Fruit fly (Drosophila melanogaster) whole organism, prepupa: ENCODE data around the gene Ire1.

Source experiments
- Blimp-1 ChIP-seq: fragments of 200-800 bp; sonication (Bioruptor generic); optimal IDR thresholded peaks from 3 replicates; lab custom pipeline; 2017; ENCODE audit warnings: missing biosample characterization, missing genetic modification characterization, mild to moderate bottlenecking, moderate library complexity, missing genetic modification reagents
- CG6276 ChIP-seq: fragments of 200-800 bp; sonication (Bioruptor generic); optimal IDR thresholded peaks from 2 replicates; lab custom pipeline; 2017; ENCODE audit warnings: missing biosample characterization, mild to moderate bottlenecking, missing genetic modification characterization
- esn ChIP-seq: fragments of 200-800 bp; sonication (Bioruptor generic); optimal IDR thresholded peaks from 2 replicates; lab custom pipeline; 2016; ENCODE audit warnings: missing biosample characterization, mild to moderate bottlenecking, missing genetic modification characterization, moderate library complexity
- lz ChIP-seq: fragments of 200-800 bp; sonication (Bioruptor generic); optimal IDR thresholded peaks from 3 replicates; lab custom pipeline; 2016; ENCODE audit warnings: missing biosample characterization, missing genetic modification characterization

DNA sequence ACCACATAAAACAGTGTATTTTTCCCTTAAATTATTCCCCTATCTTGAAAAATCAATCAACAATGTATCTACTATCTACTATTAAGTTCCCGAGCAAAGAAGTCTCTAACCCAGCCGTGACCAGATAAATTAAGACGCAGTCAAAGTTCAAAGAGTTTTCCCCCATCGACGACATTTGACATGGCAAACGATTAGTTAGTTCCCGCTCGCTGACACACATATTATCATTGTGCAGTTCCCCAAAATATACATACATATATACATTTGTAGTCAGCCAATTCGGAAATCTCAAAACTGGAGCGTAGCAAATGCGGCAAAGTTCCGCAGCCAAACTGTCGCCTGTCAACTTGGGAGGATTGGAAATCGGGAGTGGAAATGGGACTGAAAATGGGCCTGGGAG is 53.9 kb downstream of the Ire1 start:
- TF ChIP-seq lz (GFP tag; lab: Kevin White, UChicago) (no peak), CG6276 (GFP tag; lab: Kevin White, UChicago) (no peak), esn (GFP tag; lab: Kevin White, UChicago) (no peak), Blimp-1 (GFP tag; lab: Kevin White, UChicago) (no peak)
